Worm (Caenorhabditis elegans): ENCODE results near the gene ttr-41.

Gene ttr-41

ce11 chrII:4739984-4740462 lies 12.4 kb upstream of the ttr-41 start, which contains the start of gene eas-1 (continued):
- TF ChIP-seq syd-9 (tag; optimal IDR thresholded peaks at IDR 0.05) (no peak), K09A11.1 (tag; optimal IDR thresholded peaks at IDR 0.05; ENCODE audit: insufficient read depth) (no peak), madf-2 (tag; optimal IDR thresholded peaks at IDR 0.05) (peak; percentile 19), fkh-10 (GFP tag; optimal IDR thresholded peaks at IDR 0.05) (no peak), zip-5 (tag; optimal IDR thresholded peaks at IDR 0.05) (peak; percentile 74), ref-2 (tag; optimal IDR thresholded peaks at IDR 0.05) (peak; percentile 86), nhr-11 (tag; optimal IDR thresholded peaks at IDR 0.05) (no peak), ceh-22 (tag; optimal IDR thresholded peaks at IDR 0.05) (no peak), nfya-1 (tag; optimal IDR thresholded peaks at IDR 0.05) (peak; percentile 48), che-1 (tag; optimal IDR thresholded peaks at IDR 0.05) (no peak), pqm-1 (tag; optimal IDR thresholded peaks at IDR 0.05) (peak; percentile 46), pros-1 (tag; optimal IDR thresholded peaks at IDR 0.05) (no peak), hlh-8 (tag; optimal IDR thresholded peaks at IDR 0.05) (peak; percentile 88), unc-3 (GFP tag; conservative IDR thresholded peaks at IDR 0.05) (no peak), unc-3 (tag; optimal IDR thresholded peaks at IDR 0.05) (peak; percentile 21), odd-2 (tag; optimal IDR thresholded peaks at IDR 0.05) (no peak), pha-2 (tag; optimal IDR thresholded peaks at IDR 0.05) (no peak), F13H6.1 (tag; optimal IDR thresholded peaks at IDR 0.05) (peak; percentile 54), ztf-16 (tag; optimal IDR thresholded peaks at IDR 0.05) (no peak), fkh-6 (tag; optimal IDR thresholded peaks at IDR 0.05) (peak; percentile 34), hlh-6 (tag; optimal IDR thresholded peaks at IDR 0.05) (no peak), nhr-232 (tag; optimal IDR thresholded peaks at IDR 0.05) (no peak), hlh-30 (tag; optimal IDR thresholded peaks at IDR 0.05; ENCODE audit: insufficient read depth) (peak; percentile 83), Y22D7AL.16 (tag; optimal IDR thresholded peaks at IDR 0.05) (no peak), ttx-3 (tag; optimal IDR thresholded peaks at IDR 0.05) (peak; percentile 9), lin-11 (tag; optimal IDR thresholded peaks at IDR 0.05) (no peak), dve-1 (tag; optimal IDR thresholded peaks at IDR 0.05) (no peak), sox-4 (tag; optimal IDR thresholded peaks at IDR 0.05) (no peak), ceh-9 (tag; optimal IDR thresholded peaks at IDR 0.05) (no peak), ceh-6 (GFP tag; optimal IDR thresholded peaks at IDR 0.05) (peak; percentile 34), hlh-15 (tag; optimal IDR thresholded peaks at IDR 0.05) (peak; percentile 13), ahr-1 (tag; optimal IDR thresholded peaks at IDR 0.05) (no peak)

- TF ChIP-seq ceh-30 (tag; optimal IDR thresholded peaks at IDR 0.05) (no peak), ahr-1 (tag; optimal IDR thresholded peaks at IDR 0.05) (no peak), ceh-31 (tag; optimal IDR thresholded peaks at IDR 0.05) (no peak), npax-4 (tag; optimal IDR thresholded peaks at IDR 0.05) (no peak), unc-55 (GFP tag; optimal IDR thresholded peaks at IDR 0.05) (no peak), ceh-22 (tag; optimal IDR thresholded peaks at IDR 0.05) (no peak), K09A11.1 (tag; optimal IDR thresholded peaks at IDR 0.05; ENCODE audit: insufficient read depth) (no peak), pros-1 (tag; optimal IDR thresholded peaks at IDR 0.05) (no peak), pha-4 (tag; optimal IDR thresholded peaks at IDR 0.05) (no peak), ama-1 (optimal IDR thresholded peaks at IDR 0.05) (no peak), fkh-10 (GFP tag; optimal IDR thresholded peaks at IDR 0.05) (no peak), ceh-2 (tag; optimal IDR thresholded peaks at IDR 0.05) (no peak), unc-3 (GFP tag; conservative IDR thresholded peaks at IDR 0.05) (no peak), unc-3 (tag; optimal IDR thresholded peaks at IDR 0.05) (no peak), ceh-14 (tag; optimal IDR thresholded peaks at IDR 0.05) (no peak), zip-5 (tag; optimal IDR thresholded peaks at IDR 0.05) (no peak)
Observed at ce11 chrII:4737348-4737747, 9.7 kb upstream of the ttr-41 start, which contains the start of gene ctsa-1.1. Gene ctsa-1.1, plus strand, starts transcription at chrII:4737648.

ce11 chrII:4736585-4736984 lies 8.9 kb upstream of the ttr-41 start:
- TF ChIP-seq Y22D7AL.16 (tag; optimal IDR thresholded peaks at IDR 0.05) (no peak), ceh-22 (tag; optimal IDR thresholded peaks at IDR 0.05) (no peak), unc-3 (GFP tag; conservative IDR thresholded peaks at IDR 0.05) (no peak), unc-3 (tag; optimal IDR thresholded peaks at IDR 0.05) (no peak), ref-2 (tag; optimal IDR thresholded peaks at IDR 0.05) (no peak), pha-2 (tag; optimal IDR thresholded peaks at IDR 0.05) (no peak), nhr-11 (tag; optimal IDR thresholded peaks at IDR 0.05) (no peak), pros-1 (tag; optimal IDR thresholded peaks at IDR 0.05) (no peak), dmd-4 (tag; optimal IDR thresholded peaks at IDR 0.05; ENCODE audit: borderline replicate concordance) (no peak), F13H6.1 (tag; optimal IDR thresholded peaks at IDR 0.05) (no peak), mec-3 (tag; optimal IDR thresholded peaks at IDR 0.05; ENCODE audit: borderline replicate concordance) (no peak), syd-9 (tag; optimal IDR thresholded peaks at IDR 0.05) (no peak), ceh-34 (tag; optimal IDR thresholded peaks at IDR 0.05) (no peak), ceh-45 (GFP tag; IDR thresholded peaks at IDR 0.05) (no peak), elt-2 (tag; optimal IDR thresholded peaks at IDR 0.05) (no peak), hlh-15 (tag; optimal IDR thresholded peaks at IDR 0.05) (no peak), sox-2 (GFP tag; IDR thresholded peaks at IDR 0.05) (no peak)
